Fruit fly (Drosophila melanogaster) whole organism, embryonic: ENCODE results near the gene Sodh1.

Source experiments
- CG10147 ChIP-seq: fragments of 200-800 bp; sonication (Bioruptor generic); optimal IDR thresholded peaks from 2 replicates; lab custom pipeline; 2019; ENCODE audit warnings: missing biosample characterization, mild to moderate bottlenecking, missing genetic modification characterization, moderate library complexity
- CG11247 ChIP-seq: fragments of 200-800 bp; sonication (Bioruptor generic); IDR thresholded peaks from 2 replicates; pipeline ENCODE4 v1.3.6; 2022; ENCODE audit warnings: missing biosample characterization, missing genetic modification characterization
- CG2875 ChIP-seq: fragments of 200-800 bp; sonication (Bioruptor generic); optimal IDR thresholded peaks from 2 replicates; lab custom pipeline; 2017; ENCODE audit warnings: missing biosample characterization, mild to moderate bottlenecking, missing genetic modification characterization, missing genetic modification reagents
- CG4404 ChIP-seq: fragments of 200-800 bp; sonication (Bioruptor generic); IDR thresholded peaks from 2 replicates; pipeline ENCODE4 v1.3.6; 2022; ENCODE audit warnings: missing biosample characterization, missing genetic modification characterization
- Ets65A ChIP-seq: fragments of 200-800 bp; sonication (Bioruptor generic); peaks from one replicate; lab custom pipeline; 2016; ENCODE audit warnings: missing biosample characterization, missing genetic modification characterization
- Hr39 ChIP-seq: fragments of >200 bp; optimal IDR thresholded peaks from 2 replicates; lab custom pipeline; 2017
- Six4 ChIP-seq: fragments of 200-800 bp; sonication (Bioruptor generic); optimal IDR thresholded peaks from 2 replicates; lab custom pipeline; 2016; ENCODE audit warnings: missing biosample characterization, missing genetic modification characterization
- ac ChIP-seq: fragments of 200-800 bp; sonication (Bioruptor generic); optimal IDR thresholded peaks from 3 replicates; lab custom pipeline; 2017; ENCODE audit warnings: missing biosample characterization, mild to moderate bottlenecking, missing genetic modification characterization
- br ChIP-seq: fragments of >200 bp; optimal IDR thresholded peaks from 2 replicates; lab custom pipeline; 2017
- crp ChIP-seq, 2 experiments: fragments of 200-800 bp; sonication (Bioruptor generic); optimal IDR thresholded peaks; 2 replicates in 1 of 2; 3 replicates in 1 of 2; lab custom pipeline; 2017; ENCODE audit warnings: missing biosample characterization in 2 of 2, missing genetic modification characterization in 2 of 2, mild to moderate bottlenecking in 1 of 2, moderate library complexity in 1 of 2
- sens ChIP-seq: fragments of 200-800 bp; sonication (Bioruptor generic); peaks from one replicate; lab custom pipeline; 2016; ENCODE audit warnings: missing biosample characterization, missing genetic modification characterization

dm6 chr3R:7052242-7052641 lies at the start of gene Sodh1:
- TF ChIP-seq CG10147 = no peak
- TF ChIP-seq CG11247 (GFP tag; lab: Robert Waterston, UW) = no peak
- TF ChIP-seq Hr39 (lab: Kevin White, UChicago) = no peak
- no peak for TF ChIP-seq Ets65A
- TF ChIP-seq Six4 (GFP tag; lab: Kevin White, UChicago) = no peak
- no peak for TF ChIP-seq sens (GFP tag; lab: Kevin White, UChicago)
- TF ChIP-seq CG2875 (GFP tag; lab: Kevin White, UChicago) = no peak
- no peak for TF ChIP-seq crp (GFP tag; optimal IDR thresholded peaks at IDR 0.05; lab: Kevin White, UChicago)
- TF ChIP-seq ac (GFP tag; lab: Kevin White, UChicago) = no peak
- no peak for TF ChIP-seq br (lab: Kevin White, UChicago)
- no peak for TF ChIP-seq CG4404 (GFP tag; lab: Robert Waterston, UW)
